Worm (Caenorhabditis elegans): ENCODE results near the gene erh-2.

DNA sequence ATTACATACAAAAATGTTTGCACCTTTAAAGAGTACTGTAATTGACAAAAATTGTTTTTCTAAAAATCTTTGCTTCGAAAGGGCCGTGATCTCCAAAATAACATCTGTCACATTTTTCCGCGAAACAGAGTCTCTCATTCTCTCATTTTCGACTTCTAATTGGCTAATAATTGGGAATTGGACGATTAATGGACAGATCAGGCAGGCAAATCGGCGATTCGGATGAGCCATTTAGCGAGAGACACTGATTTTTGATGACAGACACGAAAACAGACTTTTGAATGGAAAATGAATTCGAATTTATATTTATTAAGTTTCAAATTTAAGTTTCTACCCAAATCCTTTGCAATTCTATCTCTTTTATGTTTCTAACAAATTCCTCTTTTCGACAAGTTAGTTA is 10.8 kb downstream of the erh-2 start:
- TF ChIP-seq elt-1 (tag; optimal IDR thresholded peaks at IDR 0.05; ENCODE audit: borderline replicate concordance, insufficient read depth) (no peak), elt-3 (tag; optimal IDR thresholded peaks at IDR 0.05) (no peak), cnd-1 (tag; optimal IDR thresholded peaks at IDR 0.05) (no peak), nhr-237 (tag; optimal IDR thresholded peaks at IDR 0.05) (no peak), lsy-2 (tag; optimal IDR thresholded peaks at IDR 0.05) (no peak), lin-13 (tag; optimal IDR thresholded peaks at IDR 0.05) (no peak), snpc-4 (tag; optimal IDR thresholded peaks at IDR 0.05) (no peak), tbx-8 (GFP tag; optimal IDR thresholded peaks at IDR 0.05) (no peak)

All from whole organism, mixed stage, embryonic.